Fruit fly (Drosophila melanogaster) whole organism, prepupa: ENCODE measurements around the gene CG5026.

Experiments used
- CG11762 ChIP-seq: fragments of 200-800 bp; sonication (Bioruptor generic); optimal IDR thresholded peaks from 3 replicates; lab custom pipeline; 2016; ENCODE audit warnings: missing biosample characterization, missing genetic modification characterization; ENCODE audit not compliant: insufficient read depth
- CG3032 ChIP-seq: fragments of 200-800 bp; optimal IDR thresholded peaks from 2 replicates; lab custom pipeline; 2019; ENCODE audit warnings: missing biosample characterization, mild to moderate bottlenecking, missing genetic modification characterization, moderate library complexity
- CG6808 ChIP-seq: fragments of 200-800 bp; sonication (Bioruptor generic); optimal IDR thresholded peaks from 3 replicates; lab custom pipeline; 2017; ENCODE audit warnings: missing biosample characterization, missing genetic modification characterization, mild to moderate bottlenecking, moderate library complexity, missing genetic modification reagents
- Sox102F ChIP-seq: fragments of 200-800 bp; sonication (Bioruptor generic); optimal IDR thresholded peaks from 2 replicates; lab custom pipeline; 2016; ENCODE audit warnings: missing biosample characterization, mild to moderate bottlenecking, missing genetic modification characterization
- Sox15 ChIP-seq: fragments of 200-800 bp; sonication (Bioruptor generic); optimal IDR thresholded peaks from 3 replicates; lab custom pipeline; 2016; ENCODE audit warnings: missing biosample characterization, missing genetic modification characterization

dm6 chr3L:8920710-8921109 is 47.6 kb upstream of the CG5026 start:
- TF ChIP-seq Sox102F (GFP tag; lab: Kevin White, UChicago) = no peak
- peak; percentile 37 for TF ChIP-seq Sox15 (GFP tag; lab: Kevin White, UChicago)
- TF ChIP-seq CG11762 (GFP tag; lab: Kevin White, UChicago) = peak; percentile 56
- TF ChIP-seq CG3032 (tag; lab: Kevin White, UChicago) = peak; percentile 50
- peak; percentile 10 for TF ChIP-seq CG6808
